5 worm cellular contexts compared by ENCODE assay signal in genomic region chrII:10373016-10373415, ce11.
A peak's percentile ranks its signal among the peaks of the same experiment; 100 is the strongest.
TF ChIP-seq lines count a peak whose summit lies in the region.

No protein-coding gene starts in this region.

TF ChIP-seq in whole organism, L1 larva, 84 proteins besides CTCF, POLR2A, EP300 and RAD21:
- peak; percentile 8 for TF ChIP-seq elt-2 (tag; optimal IDR thresholded peaks at IDR 0.05; lab: Kevin White, UChicago)
- TF ChIP-seq dpl-1 (GFP tag; optimal IDR thresholded peaks at IDR 0.05; lab: Kevin White, UChicago): no peak
- no peak for TF ChIP-seq fkh-4 (tag; optimal IDR thresholded peaks at IDR 0.05; lab: Kevin White, UChicago; ENCODE audit: borderline replicate concordance)
- TF ChIP-seq hpl-2 (GFP tag; optimal IDR thresholded peaks at IDR 0.05; lab: Kevin White, UChicago): no peak
- no peak for TF ChIP-seq nhr-20 (tag; optimal IDR thresholded peaks at IDR 0.05; lab: Kevin White, UChicago)

TF ChIP-seq in whole organism, L2 larva, 48 proteins besides CTCF, POLR2A, EP300 and RAD21:
- TF ChIP-seq nhr-25 (tag; optimal IDR thresholded peaks at IDR 0.05; lab: Kevin White, UChicago) (no peak), skn-1 (tag; optimal IDR thresholded peaks at IDR 0.05; lab: Kevin White, UChicago) (peak; percentile 11), fos-1 (tag; optimal IDR thresholded peaks at IDR 0.05; lab: Kevin White, UChicago) (peak; percentile 14), ceh-16 (tag; optimal IDR thresholded peaks at IDR 0.05; lab: Kevin White, UChicago) (no peak)

TF ChIP-seq in whole organism, L3 larva, 47 proteins besides CTCF, POLR2A, EP300 and RAD21:
- TF ChIP-seq elt-2 (tag; optimal IDR thresholded peaks at IDR 0.05; lab: Kevin White, UChicago) (peak; percentile 61), pqm-1 (tag; optimal IDR thresholded peaks at IDR 0.05; lab: Kevin White, UChicago) (peak; percentile 16), daf-12 (tag; optimal IDR thresholded peaks at IDR 0.05; lab: Kevin White, UChicago) (no peak), pha-4 (tag; optimal IDR thresholded peaks at IDR 0.05; lab: Kevin White, UChicago) (peak; percentile 67)

TF ChIP-seq in whole organism, L4 larva, 104 proteins besides CTCF, POLR2A, EP300 and RAD21 (continues in another document):
- TF ChIP-seq sdz-12 (GFP tag; optimal IDR thresholded peaks at IDR 0.05; lab: Kevin White, UChicago) (no peak), Y5F2A.4 (GFP tag; optimal IDR thresholded peaks at IDR 0.05; lab: Kevin White, UChicago) (no peak), zfp-3 (GFP tag; conservative IDR thresholded peaks at IDR 0.05; lab: Robert Waterston, UW) (no peak), nhr-102 (tag; optimal IDR thresholded peaks at IDR 0.05; lab: Kevin White, UChicago) (no peak), ces-1 (GFP tag; optimal IDR thresholded peaks at IDR 0.05; lab: Kevin White, UChicago) (no peak), aha-1 (tag; lab: Kevin White, UChicago) (peak; percentile 51), lin-15B (tag; optimal IDR thresholded peaks at IDR 0.05; lab: Kevin White, UChicago) (no peak), F10B5.3 (tag; optimal IDR thresholded peaks at IDR 0.05; lab: Kevin White, UChicago) (no peak), duxl-1 (tag; optimal IDR thresholded peaks at IDR 0.05; lab: Kevin White, UChicago; ENCODE audit: poor library complexity) (no peak), dmd-9 (GFP tag; IDR thresholded peaks at IDR 0.05; lab: Robert Waterston, UW) (no peak), F26F4.8 (GFP tag; conservative IDR thresholded peaks at IDR 0.05; lab: Robert Waterston, UW) (no peak), Y105C5A.15 (GFP tag; IDR thresholded peaks at IDR 0.05; lab: Robert Waterston, UW) (no peak), tra-1 (GFP tag; IDR thresholded peaks at IDR 0.05; lab: Robert Waterston, UW) (no peak), T26A8.4 (GFP tag; IDR thresholded peaks at IDR 0.05; lab: Robert Waterston, UW) (no peak), ctbp-1 (GFP tag; IDR thresholded peaks at IDR 0.05; lab: Robert Waterston, UW) (no peak), daf-12 (tag; optimal IDR thresholded peaks at IDR 0.05; lab: Kevin White, UChicago) (no peak), jun-1 (tag; optimal IDR thresholded peaks at IDR 0.05; lab: Kevin White, UChicago) (no peak), nhr-48 (tag; optimal IDR thresholded peaks at IDR 0.05; lab: Kevin White, UChicago) (no peak), unc-62 (GFP tag; optimal IDR thresholded peaks at IDR 0.05 in 1 of 2; lab: Kevin White, UChicago) (no peak), unc-62 (tag; optimal IDR thresholded peaks at IDR 0.05; lab: Kevin White, UChicago) (no peak), hlh-11 (tag; optimal IDR thresholded peaks at IDR 0.05; lab: Kevin White, UChicago) (peak; percentile 4), Y75B8A.6 (GFP tag; IDR thresholded peaks at IDR 0.05; lab: Robert Waterston, UW) (no peak), gei-8 (GFP tag; optimal IDR thresholded peaks at IDR 0.05; lab: Kevin White, UChicago) (no peak), nhr-11 (tag; optimal IDR thresholded peaks at IDR 0.05; lab: Kevin White, UChicago) (no peak), ztf-11 (tag; optimal IDR thresholded peaks at IDR 0.05; lab: Kevin White, UChicago) (no peak), aly-2 (tag; optimal IDR thresholded peaks at IDR 0.05; lab: Kevin White, UChicago) (no peak), php-3 (GFP tag; IDR thresholded peaks at IDR 0.05; lab: Robert Waterston, UW) (peak; percentile 39; the same call in 1 of the 2 replicates), ZK337.2 (GFP tag; IDR thresholded peaks at IDR 0.05; lab: Robert Waterston, UW) (no peak), zip-11 (GFP tag; IDR thresholded peaks at IDR 0.05; lab: Robert Waterston, UW) (no peak), lin-39 (tag; optimal IDR thresholded peaks at IDR 0.05; lab: Kevin White, UChicago) (no peak), ceh-44 (GFP tag; IDR thresholded peaks at IDR 0.05; lab: Robert Waterston, UW) (no peak), daf-8 (GFP tag; IDR thresholded peaks at IDR 0.05; lab: Robert Waterston, UW) (no peak), ceh-82 (tag; optimal IDR thresholded peaks at IDR 0.05; lab: Kevin White, UChicago) (no peak), dmd-6 (GFP tag; IDR thresholded peaks at IDR 0.05; lab: Robert Waterston, UW) (no peak), pqm-1 (tag; optimal IDR thresholded peaks at IDR 0.05; lab: Kevin White, UChicago) (no peak), unc-39 (tag; optimal IDR thresholded peaks at IDR 0.05; lab: Kevin White, UChicago) (no peak), dpl-1 (GFP tag; optimal IDR thresholded peaks at IDR 0.05; lab: Kevin White, UChicago) (no peak), hlh-30 (tag; optimal IDR thresholded peaks at IDR 0.05; lab: Kevin White, UChicago; ENCODE audit: insufficient read depth) (no peak), dve-1 (tag; optimal IDR thresholded peaks at IDR 0.05; lab: Kevin White, UChicago; ENCODE audit: insufficient read depth) (peak; percentile 31), pha-4 (GFP tag; IDR thresholded peaks at IDR 0.05; lab: Robert Waterston, UW) (no peak), pha-4 (tag; optimal IDR thresholded peaks at IDR 0.05; lab: Kevin White, UChicago) (no peak), daf-16 (GFP tag; optimal IDR thresholded peaks at IDR 0.05; lab: Kevin White, UChicago) (no peak), daf-16 (tag; optimal IDR thresholded peaks at IDR 0.05; lab: Kevin White, UChicago) (peak; percentile 99)

TF ChIP-seq in whole organism, young adult, 124 proteins besides CTCF, POLR2A, EP300 and RAD21:
- no peak for TF ChIP-seq nfya-2 (GFP tag; IDR thresholded peaks at IDR 0.05; lab: Robert Waterston, UW)
- TF ChIP-seq D2030.7 (GFP tag; IDR thresholded peaks at IDR 0.05; lab: Robert Waterston, UW): no peak
- TF ChIP-seq efl-1 (GFP tag; optimal IDR thresholded peaks at IDR 0.05; lab: Kevin White, UChicago): no peak
- peak; percentile 11; the same call in 1 of the 2 replicates for TF ChIP-seq cebp-1 (GFP tag; IDR thresholded peaks at IDR 0.05; lab: Robert Waterston, UW)
- TF ChIP-seq cebp-1 (tag; optimal IDR thresholded peaks at IDR 0.05; lab: Kevin White, UChicago): peak; percentile 53
- peak; percentile 25 for TF ChIP-seq nhr-80 (tag; optimal IDR thresholded peaks at IDR 0.05; lab: Kevin White, UChicago)
